Fruit fly (Drosophila melanogaster): ENCODE results near the gene Gem2.

Gem2 gene

DNA sequence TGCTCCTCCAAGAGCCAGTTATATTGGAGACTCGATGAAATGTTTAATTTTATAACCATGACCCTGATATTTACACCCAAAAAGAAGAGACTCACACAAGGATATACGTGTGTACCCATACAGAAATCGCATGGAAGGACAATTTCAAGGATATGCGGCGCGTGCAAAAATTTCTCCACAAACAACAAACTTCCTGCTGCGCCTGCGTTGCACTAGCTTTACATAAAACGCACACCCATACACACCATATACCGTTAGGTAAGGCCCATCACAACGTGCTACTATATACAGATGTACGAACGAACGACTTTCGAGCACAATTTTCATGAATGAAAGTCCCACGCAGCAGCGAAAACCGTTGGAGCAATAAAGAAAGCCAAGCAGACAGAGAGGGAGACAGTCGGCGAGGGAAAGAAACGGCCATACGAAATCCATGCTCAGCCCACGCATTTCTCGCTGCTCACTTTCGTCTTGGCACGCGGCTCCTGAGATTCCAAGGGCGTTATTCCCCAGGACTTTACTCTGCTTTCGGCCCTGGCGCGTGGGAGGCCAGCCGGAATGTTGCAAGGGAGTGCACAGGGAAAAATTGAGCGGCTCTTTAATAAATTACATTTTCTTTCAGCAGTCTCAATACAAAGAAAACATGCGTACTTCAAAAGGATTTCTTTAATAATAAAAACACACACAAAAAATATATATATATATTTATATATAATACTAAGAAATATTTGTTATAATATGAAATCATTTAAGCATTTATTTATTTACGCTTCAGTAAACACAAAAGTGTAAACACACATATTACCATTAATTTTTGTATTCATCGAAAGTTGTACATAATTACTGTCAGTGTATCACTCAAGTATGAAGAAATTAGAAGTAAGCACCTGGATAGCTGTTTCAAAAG, 12.5 kb downstream of the Gem2 start (continued):
- TF ChIP-seq Sox102F (GFP tag; optimal IDR thresholded peaks at IDR 0.05) (no peak), CG8319 (GFP tag; optimal IDR thresholded peaks at IDR 0.05) (no peak), topi (GFP tag; optimal IDR thresholded peaks at IDR 0.05) (peak; percentile 15), net (GFP tag; optimal IDR thresholded peaks at IDR 0.05) (no peak), Hr39 (GFP tag; optimal IDR thresholded peaks at IDR 0.05) (no peak), Lpt (GFP tag; optimal IDR thresholded peaks at IDR 0.05) (no peak), Eip78C (GFP tag) (peak; percentile 65), CG15336 (GFP tag; IDR thresholded peaks at IDR 0.05) (peak; percentile 40; the same call in 1 of the 2 replicates), fd85E (GFP tag; optimal IDR thresholded peaks at IDR 0.05) (no peak), Ets96B (tag; optimal IDR thresholded peaks at IDR 0.05) (peak; percentile 33), lz (GFP tag; optimal IDR thresholded peaks at IDR 0.05) (no peak), CG3919 (GFP tag; optimal IDR thresholded peaks at IDR 0.05) (peak; percentile 15), CG8632 (GFP tag; optimal IDR thresholded peaks at IDR 0.05) (peak; percentile 49), Hr38 (GFP tag; optimal IDR thresholded peaks at IDR 0.05) (no peak), CG6854 (GFP tag; optimal IDR thresholded peaks at IDR 0.05) (no peak), Sox14 (GFP tag; optimal IDR thresholded peaks at IDR 0.05) (no peak), dac (GFP tag; optimal IDR thresholded peaks at IDR 0.05) (no peak), achi (GFP tag; optimal IDR thresholded peaks at IDR 0.05) (peak; percentile 23), esn (GFP tag; optimal IDR thresholded peaks at IDR 0.05) (peak; percentile 28), CG11762 (GFP tag; optimal IDR thresholded peaks at IDR 0.05; ENCODE audit: insufficient read depth) (no peak), eg (GFP tag; IDR thresholded peaks at IDR 0.05) (peak; percentile 37; the same call in 1 of the 3 replicates)

DNA sequence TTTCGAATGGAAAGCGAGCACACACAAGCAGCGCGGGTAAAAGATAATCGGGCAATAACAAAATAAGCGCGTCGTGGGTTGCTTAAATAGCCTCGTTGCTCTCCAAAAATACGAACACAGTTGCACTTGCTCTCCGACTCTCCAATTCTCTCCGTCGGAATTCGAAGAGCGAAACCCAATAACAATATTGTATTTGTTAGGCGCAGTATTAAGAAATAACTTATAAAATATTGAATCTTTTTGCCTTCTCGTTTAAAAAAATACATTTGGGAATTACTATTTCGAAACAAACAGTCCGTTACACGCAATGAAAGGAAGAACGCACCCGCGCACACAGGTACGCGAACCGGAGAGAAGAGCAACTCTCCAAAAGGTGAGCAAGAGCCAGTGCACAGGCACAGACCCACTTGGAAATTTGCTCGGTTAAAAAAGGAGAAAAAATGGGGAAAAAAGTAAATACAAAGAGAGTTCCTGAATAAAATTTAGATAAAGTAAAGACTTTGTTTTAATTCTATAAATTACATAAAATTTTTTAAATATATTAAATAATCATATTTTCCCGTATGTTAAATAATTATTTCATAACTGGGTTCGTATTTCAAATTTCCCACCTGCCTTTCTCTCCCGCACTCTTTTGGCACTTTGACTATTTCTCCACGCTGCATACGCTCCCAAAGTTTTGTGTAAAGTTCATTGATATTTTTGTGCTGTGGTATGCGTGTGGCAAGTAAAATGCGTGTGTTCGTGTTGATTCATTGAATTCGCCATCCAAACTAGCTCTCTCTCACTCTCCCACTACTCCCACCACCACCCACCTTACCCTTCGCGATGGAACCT, 13.6 kb downstream of the Gem2 start, which contains the start of gene Mkp3:
Gene Mkp3 (minus strand): TSS at position 63 of the 837 bp plus-strand sequence.
- peak; percentile 91 for TF ChIP-seq CG3032 (tag; optimal IDR thresholded peaks at IDR 0.05)
- peak; percentile 87 for TF ChIP-seq CG6808 (GFP tag; optimal IDR thresholded peaks at IDR 0.05)
- TF ChIP-seq CG32006 (GFP tag; optimal IDR thresholded peaks at IDR 0.05), result peak; percentile 93
- peak; percentile 85 for TF ChIP-seq CG3919 (GFP tag; optimal IDR thresholded peaks at IDR 0.05)
- TF ChIP-seq OdsH (GFP tag; optimal IDR thresholded peaks at IDR 0.05), result peak; percentile 88
- peak; percentile 87 to 88 for TF ChIP-seq ss (GFP tag; optimal IDR thresholded peaks at IDR 0.05)
- TF ChIP-seq Ets96B (tag; optimal IDR thresholded peaks at IDR 0.05), result peak; percentile 91
- TF ChIP-seq Lpt (GFP tag; optimal IDR thresholded peaks at IDR 0.05), result peak; percentile 86
- peak; percentile 97 for TF ChIP-seq CG8119 (GFP tag; IDR thresholded peaks at IDR 0.05)
- TF ChIP-seq CG10669 (GFP tag; optimal IDR thresholded peaks at IDR 0.05), result peak; percentile 82
- TF ChIP-seq fkh (GFP tag; optimal IDR thresholded peaks at IDR 0.05), result peak; percentile 81
- peak; percentile 75 for TF ChIP-seq pdm3 (GFP tag; optimal IDR thresholded peaks at IDR 0.05)
- peak; percentile 88 for TF ChIP-seq CG34406 (GFP tag; optimal IDR thresholded peaks at IDR 0.05)
- peak; percentile 71 for TF ChIP-seq dac (GFP tag; optimal IDR thresholded peaks at IDR 0.05)
- TF ChIP-seq CG11294 (GFP tag; IDR thresholded peaks at IDR 0.05), result peak; percentile 87
- TF ChIP-seq salr (GFP tag; optimal IDR thresholded peaks at IDR 0.05), result peak; percentile 66 to 82
- peak; percentile 85 for TF ChIP-seq CG8632 (GFP tag; optimal IDR thresholded peaks at IDR 0.05)
- TF ChIP-seq CG11762 (GFP tag; optimal IDR thresholded peaks at IDR 0.05; ENCODE audit: insufficient read depth), result peak; percentile 81
- TF ChIP-seq CG6163 (GFP tag; IDR thresholded peaks at IDR 0.05), result peak; percentile 93
- TF ChIP-seq Eip78C (GFP tag), result peak; percentile 95
- peak; percentile 80 for TF ChIP-seq CG6792 (GFP tag; optimal IDR thresholded peaks at IDR 0.05)
- peak; percentile 70 for TF ChIP-seq Sox102F (GFP tag; optimal IDR thresholded peaks at IDR 0.05)
- TF ChIP-seq CG7368 (GFP tag; optimal IDR thresholded peaks at IDR 0.05), result peak; percentile 64
- TF ChIP-seq Met (GFP tag; optimal IDR thresholded peaks at IDR 0.05), result peak; percentile 73
- TF ChIP-seq spab (GFP tag; optimal IDR thresholded peaks at IDR 0.05), result peak; percentile 89
- TF ChIP-seq CG4318 (GFP tag; optimal IDR thresholded peaks at IDR 0.05), result peak; percentile 83
- TF ChIP-seq achi (GFP tag; optimal IDR thresholded peaks at IDR 0.05), result peak; percentile 92
- TF ChIP-seq Blimp-1 (GFP tag; optimal IDR thresholded peaks at IDR 0.05), result peak; percentile 65
- peak; percentile 10 for TF ChIP-seq CG31627 (GFP tag; optimal IDR thresholded peaks at IDR 0.05)
- TF ChIP-seq dsx (GFP tag; optimal IDR thresholded peaks at IDR 0.05; ENCODE audit: poor library complexity, severe bottlenecking), result peak; percentile 83
- TF ChIP-seq eg (GFP tag; IDR thresholded peaks at IDR 0.05), result peak; percentile 95
- peak; percentile 75 for TF ChIP-seq CG1621 (tag; optimal IDR thresholded peaks at IDR 0.05)
- peak; percentile 51 for TF ChIP-seq Sox14 (GFP tag; optimal IDR thresholded peaks at IDR 0.05)
- peak; percentile 88 for TF ChIP-seq CG16779 (tag; optimal IDR thresholded peaks at IDR 0.05)
